Worm (Caenorhabditis elegans) whole organism, L1 larva: ENCODE measurements around the gene T01C8.2.

Experiments
- C04F5.9 ChIP-seq: sonication (generic microtip); optimal IDR thresholded peaks from 2 replicates; lab custom pipeline; 2016; ENCODE audit warnings: missing genetic modification characterization, missing compliant biosample characterization
- F16B12.6 ChIP-seq: fragments of 150-350 bp; optimal IDR thresholded peaks from 2 replicates; lab custom pipeline; 2014; ENCODE audit warnings: missing biosample characterization, missing genetic modification characterization
- aha-1 ChIP-seq: fragments of 150-350 bp; optimal IDR thresholded peaks from 2 replicates; lab custom pipeline; 2014; ENCODE audit warnings: missing biosample characterization, missing genetic modification characterization
- alr-1 ChIP-seq: fragments of 200-800 bp; sonication (Bioruptor generic); optimal IDR thresholded peaks from 2 replicates; lab custom pipeline; 2018; ENCODE audit warnings: borderline replicate concordance, mild to moderate bottlenecking, missing genetic modification characterization, missing compliant biosample characterization
- blmp-1 ChIP-seq: fragments of 150-350 bp; optimal IDR thresholded peaks from 2 replicates; lab custom pipeline; 2014; ENCODE audit warnings: missing biosample characterization, missing genetic modification characterization
- ceh-8 ChIP-seq: fragments of 200-800 bp; sonication (Bioruptor generic); optimal IDR thresholded peaks from 2 replicates; lab custom pipeline; 2018; ENCODE audit warnings: mild to moderate bottlenecking, missing genetic modification characterization, moderate library complexity, missing compliant biosample characterization
- ceh-90 ChIP-seq: sonication (generic microtip); optimal IDR thresholded peaks from 2 replicates; lab custom pipeline; 2016; ENCODE audit warnings: missing genetic modification characterization, missing compliant biosample characterization
- ces-1 ChIP-seq: fragments of 150-350 bp; optimal IDR thresholded peaks from 2 replicates; lab custom pipeline; 2014; ENCODE audit warnings: missing biosample characterization, missing genetic modification reagents, missing genetic modification characterization
- efl-3 ChIP-seq: fragments of 200-800 bp; sonication (Bioruptor generic); optimal IDR thresholded peaks from 2 replicates; lab custom pipeline; 2018; ENCODE audit warnings: mild to moderate bottlenecking, missing genetic modification characterization, missing compliant biosample characterization
- egl-13 ChIP-seq: sonication (generic microtip); optimal IDR thresholded peaks from 2 replicates; lab custom pipeline; 2016; ENCODE audit warnings: missing genotype, missing genetic modification reagents, missing genetic modification characterization, missing compliant biosample characterization
- elt-2 ChIP-seq: sonication (generic microtip); optimal IDR thresholded peaks from 2 replicates; lab custom pipeline; 2016; ENCODE audit warnings: missing genetic modification characterization, mild to moderate bottlenecking, inconsistent platforms, missing compliant biosample characterization, missing genetic modification reagents
- fkh-10 ChIP-seq: sonication (generic microtip); optimal IDR thresholded peaks from 2 replicates; lab custom pipeline; 2017; ENCODE audit warnings: missing biosample characterization, missing genetic modification reagents, missing genetic modification characterization
- fkh-8 ChIP-seq: sonication (generic microtip); optimal IDR thresholded peaks from 2 replicates; lab custom pipeline; 2016; ENCODE audit warnings: mild to moderate bottlenecking, missing genetic modification characterization, missing compliant biosample characterization
- fos-1 ChIP-seq: fragments of 150-350 bp; optimal IDR thresholded peaks from 2 replicates; lab custom pipeline; 2014; ENCODE audit warnings: missing biosample characterization, missing genetic modification characterization
- hlh-17 ChIP-seq: fragments of 200-800 bp; sonication (Bioruptor generic); optimal IDR thresholded peaks from 2 replicates; lab custom pipeline; 2018; ENCODE audit warnings: missing genetic modification characterization, mild to moderate bottlenecking, missing compliant biosample characterization, moderate library complexity, borderline replicate concordance
- irx-1 ChIP-seq: sonication (generic microtip); optimal IDR thresholded peaks from 2 replicates; lab custom pipeline; 2016; ENCODE audit warnings: missing genetic modification characterization, missing compliant biosample characterization
- isw-1 ChIP-seq: fragments of 200-800 bp; sonication (Bioruptor generic); IDR thresholded peaks from 2 replicates; pipeline ENCODE4 v1.3.6; 2022; ENCODE audit warnings: missing genetic modification characterization, missing compliant biosample characterization
- jun-1 ChIP-seq: fragments of 150-350 bp; optimal IDR thresholded peaks from 2 replicates; lab custom pipeline; 2014; ENCODE audit warnings: missing biosample characterization, missing genetic modification reagents, missing genetic modification characterization
- lin-13 ChIP-seq: fragments of 150-350 bp; optimal IDR thresholded peaks from 2 replicates; lab custom pipeline; 2014; ENCODE audit warnings: missing biosample characterization, missing genetic modification reagents, missing genetic modification characterization
- lin-14 ChIP-seq: fragments of 200-800 bp; sonication (Bioruptor generic); optimal IDR thresholded peaks from 2 replicates; lab custom pipeline; 2018; ENCODE audit warnings: mild to moderate bottlenecking, missing genetic modification characterization, moderate library complexity, missing compliant biosample characterization
- lsy-2 ChIP-seq, 2 experiments: fragments of 150-350 bp; optimal IDR thresholded peaks; 2 replicates each; lab custom pipeline; 2014; ENCODE audit warnings: missing biosample characterization in 2 of 2, missing genetic modification characterization in 2 of 2
- mdl-1 ChIP-seq, 2 experiments: fragments of 150-350 bp; optimal IDR thresholded peaks; 2 replicates each; lab custom pipeline; 2014 to 2017; ENCODE audit warnings: missing biosample characterization in 2 of 2, missing genetic modification characterization in 2 of 2, inconsistent platforms in 1 of 2
- nhr-11 ChIP-seq: fragments of 150-350 bp; optimal IDR thresholded peaks from 2 replicates; lab custom pipeline; 2014; ENCODE audit warnings: missing biosample characterization, missing genetic modification characterization
- nhr-12 ChIP-seq: sonication (generic microtip); optimal IDR thresholded peaks from 2 replicates; lab custom pipeline; 2017; ENCODE audit warnings: missing biosample characterization, missing genetic modification characterization
- nhr-19 ChIP-seq: fragments of 200-800 bp; sonication (Bioruptor generic); conservative IDR thresholded peaks from 2 replicates; pipeline ENCODE4 v1.3.6; 2022; ENCODE audit warnings: missing genetic modification characterization, missing compliant biosample characterization
- nhr-20 ChIP-seq: sonication (generic microtip); optimal IDR thresholded peaks from 2 replicates; lab custom pipeline; 2016; ENCODE audit warnings: mild to moderate bottlenecking, missing genetic modification characterization, missing compliant biosample characterization
- nhr-47 ChIP-seq: sonication (generic microtip); optimal IDR thresholded peaks from 2 replicates; lab custom pipeline; 2016; ENCODE audit warnings: mild to moderate bottlenecking, missing genetic modification characterization, moderate library complexity, missing compliant biosample characterization
- nhr-71 ChIP-seq: sonication (generic microtip); optimal IDR thresholded peaks from 2 replicates; lab custom pipeline; 2016; ENCODE audit warnings: mild to moderate bottlenecking, missing genetic modification characterization, moderate library complexity, missing compliant biosample characterization
- nhr-77 ChIP-seq: fragments of 150-350 bp; optimal IDR thresholded peaks from 2 replicates; lab custom pipeline; 2014; ENCODE audit warnings: missing biosample characterization, missing genetic modification characterization
- nhr-84 ChIP-seq: sonication (generic microtip); optimal IDR thresholded peaks from 2 replicates; lab custom pipeline; 2017; ENCODE audit warnings: missing biosample characterization, missing genetic modification characterization
- nhr-90 ChIP-seq: sonication (generic microtip); optimal IDR thresholded peaks from 2 replicates; lab custom pipeline; 2016; ENCODE audit warnings: mild to moderate bottlenecking, missing genetic modification characterization, missing compliant biosample characterization; ENCODE audit not compliant: poor library complexity
- pag-3 ChIP-seq: sonication (generic microtip); optimal IDR thresholded peaks from 2 replicates; lab custom pipeline; 2017; ENCODE audit warnings: missing genetic modification characterization, mild to moderate bottlenecking, missing compliant biosample characterization, antibody characterized with exemption, borderline replicate concordance; ENCODE audit not compliant: insufficient read depth
- rnt-1 ChIP-seq: sonication (generic microtip); optimal IDR thresholded peaks from 2 replicates; lab custom pipeline; 2016; ENCODE audit warnings: mild to moderate bottlenecking, missing genetic modification characterization, moderate library complexity, missing compliant biosample characterization
- snpc-4 ChIP-seq: fragments of 150-350 bp; optimal IDR thresholded peaks from 2 replicates; lab custom pipeline; 2014; ENCODE audit warnings: missing biosample characterization, missing genetic modification characterization
- sptf-1 ChIP-seq: fragments of 150-350 bp; optimal IDR thresholded peaks from 2 replicates; lab custom pipeline; 2014; ENCODE audit warnings: missing biosample characterization, missing genetic modification characterization
- sup-37 ChIP-seq: fragments of 200-800 bp; sonication (Bioruptor generic); optimal IDR thresholded peaks from 2 replicates; lab custom pipeline; 2018; ENCODE audit warnings: mild to moderate bottlenecking, missing genetic modification characterization, missing compliant biosample characterization
- swsn-7 ChIP-seq: sonication (generic microtip); optimal IDR thresholded peaks from 2 replicates; lab custom pipeline; 2016; ENCODE audit warnings: missing genetic modification characterization, missing compliant biosample characterization
- unc-62 ChIP-seq: fragments of 150-350 bp; optimal IDR thresholded peaks from 2 replicates; lab custom pipeline; 2014; ENCODE audit warnings: missing biosample characterization, missing genetic modification reagents, missing genetic modification characterization
- unc-86 ChIP-seq: sonication (generic microtip); optimal IDR thresholded peaks from 2 replicates; lab custom pipeline; 2016; ENCODE audit warnings: missing genetic modification characterization, missing compliant biosample characterization
- zag-1 ChIP-seq: fragments of 150-350 bp; optimal IDR thresholded peaks from 2 replicates; lab custom pipeline; 2014; ENCODE audit warnings: missing biosample characterization, missing genetic modification characterization
- ztf-4 ChIP-seq: fragments of 150-350 bp; optimal IDR thresholded peaks from 2 replicates; lab custom pipeline; 2014; ENCODE audit warnings: missing biosample characterization, missing genetic modification characterization

The T01C8.2 gene

DNA sequence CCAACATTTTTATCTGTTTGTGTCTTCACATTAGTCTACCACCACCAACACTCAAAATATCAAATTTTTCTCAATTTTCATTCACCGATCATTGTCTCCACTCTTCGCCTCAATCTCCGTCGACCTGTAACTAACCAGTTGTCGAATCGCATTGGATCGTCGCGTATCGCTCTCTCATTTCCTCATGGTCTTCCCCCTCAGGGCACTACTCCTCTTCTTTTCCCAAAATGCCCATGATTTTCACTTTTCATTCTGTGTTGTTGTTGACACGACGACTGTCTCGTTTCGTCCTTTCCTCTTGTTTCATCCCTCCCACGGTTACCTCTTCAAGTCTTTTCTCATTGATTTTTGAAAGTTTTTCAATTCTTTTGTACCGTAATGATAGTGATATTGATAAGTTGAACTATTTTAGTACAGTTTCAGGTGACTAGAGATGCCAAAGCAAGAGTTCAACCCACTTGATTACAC is at the start of gene T01C8.2 (continued):
- TF ChIP-seq F16B12.6 (no peak), unc-62 (no peak), snpc-4 (tag; lab: Kevin White, UChicago) (no peak), fkh-8 (tag; lab: Kevin White, UChicago) (no peak), nhr-19 (GFP tag; lab: Robert Waterston, UW) (0 out of 2 replicates have a peak, but pooled peaks have one; percentile 7), ceh-90 (tag; lab: Kevin White, UChicago) (no peak), blmp-1 (tag; lab: Kevin White, UChicago) (peak; percentile 98), nhr-90 (tag; lab: Kevin White, UChicago) (peak; percentile 65), C04F5.9 (tag; lab: Kevin White, UChicago) (no peak), nhr-11 (tag; lab: Kevin White, UChicago) (no peak), zag-1 (tag; lab: Kevin White, UChicago) (no peak)

DNA sequence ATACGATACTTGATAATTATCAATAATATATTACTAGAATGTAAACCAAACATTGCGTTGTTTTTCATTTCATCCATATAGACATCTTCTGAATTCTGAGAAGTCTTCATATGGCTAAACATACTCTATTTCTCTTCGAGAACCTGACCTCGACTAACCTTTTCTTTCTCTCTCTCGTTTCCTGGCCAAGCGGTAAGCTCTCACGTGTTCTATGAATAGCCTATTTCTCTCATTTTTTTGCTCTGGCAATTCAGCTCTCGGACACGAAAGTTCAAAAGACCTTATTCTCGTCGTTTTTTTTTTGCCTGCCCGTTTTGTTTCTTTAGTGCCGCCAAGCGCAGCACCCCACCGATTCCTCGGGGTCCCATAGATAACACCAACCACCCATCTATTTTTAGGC is 48.8 kb upstream of the T01C8.2 start:
- no peak for TF ChIP-seq irx-1 (tag; lab: Kevin White, UChicago)
- peak; percentile 70 for TF ChIP-seq fkh-8 (tag; lab: Kevin White, UChicago)
- no peak for TF ChIP-seq jun-1 (tag; lab: Kevin White, UChicago)
- TF ChIP-seq ces-1 (GFP tag; lab: Kevin White, UChicago): no peak
- TF ChIP-seq ceh-8: no peak
- no peak for TF ChIP-seq elt-2 (tag; lab: Kevin White, UChicago)
- TF ChIP-seq hlh-17 (GFP tag; lab: Kevin White, UChicago): no peak
- no peak for TF ChIP-seq efl-3 (GFP tag; lab: Kevin White, UChicago)
- TF ChIP-seq ztf-4 (tag; lab: Kevin White, UChicago): peak; percentile 6
- TF ChIP-seq egl-13: peak; percentile 42
- peak; percentile 1 for TF ChIP-seq fkh-10 (GFP tag; lab: Kevin White, UChicago)
- TF ChIP-seq nhr-20 (tag; lab: Kevin White, UChicago): peak; percentile 9
- peak; percentile 23 for TF ChIP-seq swsn-7 (tag; lab: Kevin White, UChicago)
- TF ChIP-seq nhr-47 (tag; lab: Kevin White, UChicago): peak; percentile 41
- no peak for TF ChIP-seq alr-1
- TF ChIP-seq nhr-77 (tag; lab: Kevin White, UChicago): no peak
- no peak for TF ChIP-seq lsy-2 (tag; optimal IDR thresholded peaks at IDR 0.05; lab: Kevin White, UChicago)
- TF ChIP-seq aha-1 (tag; lab: Kevin White, UChicago): no peak
- no peak for TF ChIP-seq zag-1 (tag; lab: Kevin White, UChicago)
- TF ChIP-seq nhr-90 (tag; lab: Kevin White, UChicago): no peak
- peak; percentile 73 for TF ChIP-seq lin-14 (GFP tag; lab: Kevin White, UChicago)
- peak; percentile 67 for TF ChIP-seq nhr-71 (tag; lab: Kevin White, UChicago)
- TF ChIP-seq unc-86 (tag; lab: Kevin White, UChicago): peak; percentile 66
- TF ChIP-seq nhr-12 (tag; lab: Kevin White, UChicago): no peak

DNA sequence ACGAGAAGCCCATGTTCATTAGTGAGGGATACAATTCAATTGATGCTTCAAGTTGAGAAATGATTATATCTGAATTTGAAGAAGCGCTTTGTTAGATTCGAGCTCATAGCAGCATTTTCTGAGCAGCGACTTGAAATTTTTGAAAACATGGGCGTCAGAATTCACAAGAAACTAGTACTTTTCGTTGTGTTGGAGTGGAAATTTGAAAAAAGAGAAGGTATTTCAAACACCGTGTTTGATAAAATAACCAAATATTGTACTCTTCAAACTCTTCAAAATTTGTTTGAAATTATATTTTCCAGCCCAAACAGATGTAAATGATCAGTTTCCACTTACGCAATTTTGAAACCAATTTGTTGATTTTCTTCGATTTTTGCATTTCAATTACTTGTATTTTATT is 41.3 kb upstream of the T01C8.2 start, which contains the start of gene C10E2.2:
C10E2.2 (plus strand) TSS at position 301 of the 400 bp plus-strand sequence.
- no peak for TF ChIP-seq nhr-11 (tag; lab: Kevin White, UChicago)
- no peak for TF ChIP-seq mdl-1 (tag; optimal IDR thresholded peaks at IDR 0.05; lab: Kevin White, UChicago)
- no peak for TF ChIP-seq jun-1 (tag; lab: Kevin White, UChicago)
- no peak for TF ChIP-seq pag-3 (tag; lab: Kevin White, UChicago)
- TF ChIP-seq alr-1: no peak
- TF ChIP-seq fos-1 (tag; lab: Kevin White, UChicago): no peak
- no peak for TF ChIP-seq lin-13
- no peak for TF ChIP-seq sptf-1 (tag; lab: Kevin White, UChicago)
- no peak for TF ChIP-seq isw-1 (GFP tag; lab: Robert Waterston, UW)
- TF ChIP-seq sup-37: no peak
- no peak for TF ChIP-seq nhr-90 (tag; lab: Kevin White, UChicago)
- TF ChIP-seq nhr-84: no peak
- no peak for TF ChIP-seq swsn-7 (tag; lab: Kevin White, UChicago)
- TF ChIP-seq rnt-1 (tag; lab: Kevin White, UChicago): no peak
